Worm (Caenorhabditis elegans): ENCODE measurements around the gene sdz-33.

sdz-33 gene

DNA sequence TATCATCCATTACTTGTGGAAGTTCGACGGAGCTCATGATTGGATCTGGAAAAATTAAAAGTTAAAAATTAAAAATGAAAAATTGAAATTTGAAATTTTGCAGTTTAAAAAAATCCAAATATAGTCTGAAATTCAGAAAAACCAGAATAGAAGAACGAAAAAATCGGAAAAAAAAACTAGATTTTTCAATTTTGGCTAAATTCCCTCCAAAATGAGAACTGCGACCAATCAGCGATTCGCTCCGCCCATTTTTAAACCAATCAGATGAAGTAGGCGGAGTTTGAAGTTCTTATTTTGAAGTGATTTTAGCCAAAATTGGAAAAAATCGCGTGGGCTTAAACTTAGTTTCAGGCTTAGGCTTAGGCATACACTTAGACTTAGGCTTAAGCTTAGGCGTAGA is 39.7 kb downstream of the sdz-33 start, which contains the start of gene Y56A3A.7:
Gene Y56A3A.7, minus strand, starts transcription at position 47 of the 400 bp plus-strand sequence.
- TF ChIP-seq tbp1 (GFP tag; optimal IDR thresholded peaks at IDR 0.05) (no peak), zfh-2 (GFP tag; conservative IDR thresholded peaks at IDR 0.05) (no peak), nhr-90 (tag; optimal IDR thresholded peaks at IDR 0.05) (no peak), unc-130 (GFP tag; optimal IDR thresholded peaks at IDR 0.05) (no peak), him-1 (tag; optimal IDR thresholded peaks at IDR 0.05) (no peak), lin-40 (tag; optimal IDR thresholded peaks at IDR 0.05) (no peak), nhr-120 (GFP tag; IDR thresholded peaks at IDR 0.05) (no peak), madf-10 (tag; optimal IDR thresholded peaks at IDR 0.05) (no peak)

DNA sequence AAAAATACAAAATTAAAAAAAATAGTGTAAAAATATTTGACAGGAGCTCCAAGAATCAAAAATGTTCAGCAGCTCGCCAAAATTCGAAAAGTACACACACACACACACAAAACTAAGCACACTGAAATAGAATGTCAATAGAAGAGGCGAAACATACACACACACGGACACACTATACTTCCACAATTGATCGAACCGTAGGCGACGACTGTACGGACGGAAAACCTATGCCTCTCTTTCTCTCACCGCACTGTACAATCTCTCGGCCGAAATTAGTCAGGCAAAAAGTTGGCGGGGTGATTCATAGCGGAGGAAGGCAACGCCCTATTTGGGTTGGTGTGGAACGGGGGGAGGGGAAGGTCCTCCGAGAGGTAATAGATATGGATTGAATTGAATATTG is 40.2 kb downstream of the sdz-33 start:
- TF ChIP-seq nhr-120 (GFP tag; IDR thresholded peaks at IDR 0.05), result no peak
- no peak for TF ChIP-seq C17E4.6 (GFP tag; IDR thresholded peaks at IDR 0.05)
- TF ChIP-seq zfh-2 (GFP tag; conservative IDR thresholded peaks at IDR 0.05), result 0 out of 2 replicates have a peak, but pooled peaks have one; percentile 22
- TF ChIP-seq dox-1 (GFP tag; IDR thresholded peaks at IDR 0.05), result peak; percentile 53; the same call in 1 of the 2 replicates
- TF ChIP-seq attf-5 (GFP tag; optimal IDR thresholded peaks at IDR 0.05), result peak; percentile 50
- TF ChIP-seq cebp-1 (GFP tag; IDR thresholded peaks at IDR 0.05), result no peak
- peak; percentile 24 for TF ChIP-seq cebp-1 (tag; optimal IDR thresholded peaks at IDR 0.05)
- no peak for TF ChIP-seq bed-2 (GFP tag; IDR thresholded peaks at IDR 0.05)
- TF ChIP-seq nhr-80 (tag; optimal IDR thresholded peaks at IDR 0.05), result peak; percentile 86

DNA sequence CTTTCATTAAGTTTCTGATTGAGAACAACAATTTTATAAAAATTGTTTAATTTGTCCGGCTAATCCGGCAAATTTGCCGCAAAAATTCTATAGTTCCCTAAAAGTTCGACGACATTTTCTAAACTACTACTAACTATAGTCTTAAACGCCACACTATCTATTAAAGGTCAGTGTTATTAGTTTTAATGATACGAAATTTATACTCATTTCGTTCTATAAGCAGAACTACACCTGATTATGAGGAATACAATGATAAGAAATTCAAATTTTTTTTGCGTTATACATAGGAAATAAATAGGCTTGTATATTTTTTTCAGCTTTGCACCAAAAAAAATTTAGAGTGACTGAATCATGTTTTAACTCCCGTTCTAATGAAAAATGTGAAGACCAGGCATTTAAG is 41.2 kb downstream of the sdz-33 start:
- no peak for TF ChIP-seq attf-6 (GFP tag; IDR thresholded peaks at IDR 0.05)
- TF ChIP-seq nfya-2 (GFP tag; IDR thresholded peaks at IDR 0.05), result no peak
- no peak for TF ChIP-seq cebp-2 (GFP tag; IDR thresholded peaks at IDR 0.05)
- TF ChIP-seq C17E4.6 (GFP tag; IDR thresholded peaks at IDR 0.05), result no peak
- TF ChIP-seq gei-17 (GFP tag; optimal IDR thresholded peaks at IDR 0.05), result no peak
- TF ChIP-seq dpff-1 (tag; optimal IDR thresholded peaks at IDR 0.05), result no peak
- TF ChIP-seq efl-1 (GFP tag; optimal IDR thresholded peaks at IDR 0.05), result no peak
- no peak for TF ChIP-seq ztf-22 (GFP tag; optimal IDR thresholded peaks at IDR 0.05)
- no peak for TF ChIP-seq F49E8.2 (tag; optimal IDR thresholded peaks at IDR 0.05; ENCODE audit: insufficient read depth)
- TF ChIP-seq F39B2.1 (GFP tag; IDR thresholded peaks at IDR 0.05), result no peak
- TF ChIP-seq K11D2.4 (GFP tag; IDR thresholded peaks at IDR 0.05), result no peak
- TF ChIP-seq ceh-79 (tag; optimal IDR thresholded peaks at IDR 0.05), result no peak
- no peak for TF ChIP-seq akir-1 (GFP tag; optimal IDR thresholded peaks at IDR 0.05)
- no peak for TF ChIP-seq egrh-3 (GFP tag; IDR thresholded peaks at IDR 0.05)
- TF ChIP-seq nfyb-1 (GFP tag; IDR thresholded peaks at IDR 0.05), result no peak
- TF ChIP-seq cebp-1 (GFP tag; IDR thresholded peaks at IDR 0.05), result no peak
- TF ChIP-seq cebp-1 (tag; optimal IDR thresholded peaks at IDR 0.05), result no peak
- no peak for TF ChIP-seq tbp1 (GFP tag; optimal IDR thresholded peaks at IDR 0.05)

DNA sequence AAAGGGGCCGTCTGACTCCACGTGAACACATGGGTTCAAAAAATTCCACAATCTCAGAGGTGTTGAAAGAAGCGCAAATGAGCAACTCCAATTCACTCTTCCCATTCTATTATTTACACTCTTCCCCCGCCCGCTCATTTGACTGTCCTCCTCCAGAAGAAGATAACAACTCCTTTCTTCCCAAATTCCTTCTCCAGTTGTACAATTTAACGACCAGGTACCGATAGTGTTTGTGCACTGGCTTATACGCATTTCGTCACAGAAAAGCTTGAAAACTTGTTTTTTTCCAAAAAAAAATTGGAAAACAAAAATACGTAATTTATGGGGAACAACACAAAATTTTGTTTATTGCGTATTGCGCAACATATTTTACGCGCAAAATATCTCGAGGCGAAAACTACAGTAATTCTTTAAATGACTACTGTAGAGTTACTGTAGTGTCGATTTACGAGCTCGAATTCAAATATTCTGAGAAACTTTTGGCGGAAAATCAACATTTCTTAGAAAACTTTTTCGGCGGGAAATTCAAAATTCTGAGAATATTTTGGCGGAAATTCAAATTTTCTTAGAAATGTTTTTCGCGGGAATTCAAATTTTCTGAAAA is 42.1 kb downstream of the sdz-33 start:
- TF ChIP-seq F33H1.4 (GFP tag; IDR thresholded peaks at IDR 0.05) (peak; percentile 10; the same call in 1 of the 2 replicates), nhr-80 (tag; optimal IDR thresholded peaks at IDR 0.05) (peak; percentile 22), ztf-28 (GFP tag; IDR thresholded peaks at IDR 0.05) (no peak), lsl-1 (GFP tag; optimal IDR thresholded peaks at IDR 0.05) (peak; percentile 65), K12H6.12 (tag; optimal IDR thresholded peaks at IDR 0.05) (no peak), cebp-1 (GFP tag; IDR thresholded peaks at IDR 0.05) (no peak), cebp-1 (tag; optimal IDR thresholded peaks at IDR 0.05) (peak; percentile 6)

All from whole organism, young adult.